Fruit fly (Drosophila melanogaster): ENCODE data around the gene CG6707.

The CG6707 gene

dm6 chr3L:9855784-9856426 is 42.5 kb downstream of the CG6707 start (continued):
- TF ChIP-seq CG4820 (GFP tag; optimal IDR thresholded peaks at IDR 0.05) (peak; percentile 98), Stat92E (GFP tag; optimal IDR thresholded peaks at IDR 0.05) (peak in 1 of 3 experiments; percentile 96), NfI (GFP tag; optimal IDR thresholded peaks at IDR 0.05) (peak; percentile 89), CG8359 (GFP tag; optimal IDR thresholded peaks at IDR 0.05; ENCODE audit: borderline replicate concordance) (peak; percentile 95), Eip74EF (GFP tag; optimal IDR thresholded peaks at IDR 0.05) (peak in 1 of 2 experiments; percentile 96), CG7745 (tag; optimal IDR thresholded peaks at IDR 0.05) (peak; percentile 78), lola (GFP tag; optimal IDR thresholded peaks at IDR 0.05) (peak in 1 of 3 experiments; percentile 99), CG17802 (tag; optimal IDR thresholded peaks at IDR 0.05) (peak; percentile 90), ewg (GFP tag; optimal IDR thresholded peaks at IDR 0.05) (peak; percentile 93), corto (GFP tag; optimal IDR thresholded peaks at IDR 0.05) (peak; percentile 83), Poxn (GFP tag; IDR thresholded peaks at IDR 0.05) (peak; percentile 47; the same call in 1 of the 2 replicates), MTF-1 (GFP tag; optimal IDR thresholded peaks at IDR 0.05; ENCODE audit: borderline replicate concordance) (peak; percentile 96), scrt (GFP tag; optimal IDR thresholded peaks at IDR 0.05) (peak; percentile 88), maf-S (GFP tag; optimal IDR thresholded peaks at IDR 0.05) (peak; percentile 95), dan (GFP tag; IDR thresholded peaks at IDR 0.05) (peak; percentile 99), CG12391 (tag; optimal IDR thresholded peaks at IDR 0.05) (peak; percentile 97), Dek (tag; optimal IDR thresholded peaks at IDR 0.05) (peak; percentile 92), kni (GFP tag; optimal IDR thresholded peaks at IDR 0.05) (peak; percentile 100), croc (GFP tag; conservative IDR thresholded peaks at IDR 0.05) (peak; percentile 99), CG12769 (tag; optimal IDR thresholded peaks at IDR 0.05) (peak; percentile 94), CG15269 (tag; optimal IDR thresholded peaks at IDR 0.05) (peak; percentile 92), CG34224 (GFP tag; IDR thresholded peaks at IDR 0.05; ENCODE audit: partially characterized antibody) (no peak), inv (GFP tag; IDR thresholded peaks at IDR 0.05; ENCODE audit: partially characterized antibody) (no peak), CG31388 (GFP tag; optimal IDR thresholded peaks at IDR 0.05) (peak; percentile 94), Six4 (GFP tag; optimal IDR thresholded peaks at IDR 0.05) (peak; percentile 97), bab2 (GFP tag; optimal IDR thresholded peaks at IDR 0.05) (peak; percentile 97), HLH3B (GFP tag; IDR thresholded peaks at IDR 0.05) (peak; percentile 95), seq (GFP tag; IDR thresholded peaks at IDR 0.05) (peak; percentile 95), jumu (GFP tag; optimal IDR thresholded peaks at IDR 0.05) (peak; percentile 98), caup (GFP tag; optimal IDR thresholded peaks at IDR 0.05; ENCODE audit: severe bottlenecking) (peak; percentile 92), Hmr (GFP tag; optimal IDR thresholded peaks at IDR 0.05) (peak; percentile 88), Lim3 (GFP tag; IDR thresholded peaks at IDR 0.05) (peak; percentile 87; the same call in 1 of the 2 replicates), Doc3 (GFP tag; IDR thresholded peaks at IDR 0.05; ENCODE audit: partially characterized antibody) (no peak), CG7928 (GFP tag; optimal IDR thresholded peaks at IDR 0.05) (peak; percentile 71), sr (GFP tag; IDR thresholded peaks at IDR 0.05) (peak; percentile 95), CG34422 (GFP tag; IDR thresholded peaks at IDR 0.05) (peak; percentile 98), dmrt11E (tag; optimal IDR thresholded peaks at IDR 0.05) (peak; percentile 99), NC2α (GFP tag; optimal IDR thresholded peaks at IDR 0.05) (peak; percentile 95), CG6813 (GFP tag; optimal IDR thresholded peaks at IDR 0.05) (peak; percentile 96), CG6791 (GFP tag; IDR thresholded peaks at IDR 0.05; ENCODE audit: partially characterized antibody) (no peak), CG11696 (GFP tag; IDR thresholded peaks at IDR 0.05) (peak; percentile 90), cas (GFP tag; IDR thresholded peaks at IDR 0.05) (peak; percentile 73), CG1024 (GFP tag; IDR thresholded peaks at IDR 0.05) (peak; percentile 93), CG17912 (GFP tag; optimal IDR thresholded peaks at IDR 0.05) (peak; percentile 84), CG15696 (tag; optimal IDR thresholded peaks at IDR 0.05) (peak; percentile 99), en (GFP tag; optimal IDR thresholded peaks at IDR 0.05) (peak; percentile 96), tap (tag; optimal IDR thresholded peaks at IDR 0.05) (peak; percentile 97)

All from whole organism, embryonic.